Fruit fly (Drosophila melanogaster): Measurements from ENCODE around the gene Kmn1.
A peak's percentile ranks its signal among the peaks of the same experiment; 100 is the strongest.

The Kmn1 gene

DNA sequence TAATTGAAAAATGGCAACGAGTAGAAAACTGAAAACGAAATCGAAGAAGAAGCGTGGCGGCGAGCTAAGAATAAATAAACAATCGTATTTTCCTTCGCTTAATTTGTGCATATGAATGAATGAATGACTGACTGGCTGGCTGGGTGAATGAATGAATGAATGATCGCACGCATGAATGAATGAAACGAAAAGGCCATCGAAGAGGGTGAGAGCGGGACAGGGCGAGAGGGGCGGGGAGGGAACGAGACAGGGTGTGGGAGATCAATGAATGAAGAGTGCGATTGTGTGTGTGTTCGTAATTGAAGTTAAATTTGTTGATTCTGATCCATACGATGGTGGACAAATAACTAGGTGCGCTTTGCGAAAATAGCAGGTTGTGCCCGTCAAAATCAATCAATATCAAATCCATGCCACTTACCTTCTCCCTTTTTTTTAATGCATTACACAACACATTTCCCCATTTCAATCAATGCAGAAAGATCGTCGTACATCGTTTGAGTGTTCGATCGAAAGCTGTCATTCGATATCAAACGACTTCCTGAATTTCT, 45.1 kb downstream of the Kmn1 start:
- TF ChIP-seq CG11617 (GFP tag; optimal IDR thresholded peaks at IDR 0.05) (no peak), ovo (GFP tag; optimal IDR thresholded peaks at IDR 0.05) (no peak), CG5204 (GFP tag; optimal IDR thresholded peaks at IDR 0.05) (no peak), CG7045 (GFP tag; optimal IDR thresholded peaks at IDR 0.05) (no peak), CG12768 (GFP tag; optimal IDR thresholded peaks at IDR 0.05) (no peak), cnc (optimal IDR thresholded peaks at IDR 0.05) (no peak), CG14711 (tag; optimal IDR thresholded peaks at IDR 0.05) (no peak), CG33017 (tag; optimal IDR thresholded peaks at IDR 0.05) (no peak), CG1620 (GFP tag; optimal IDR thresholded peaks at IDR 0.05) (no peak), Clk (GFP tag; optimal IDR thresholded peaks at IDR 0.05) (no peak), kay (GFP tag; ENCODE audit: borderline replicate concordance) (no peak), bab1 (GFP tag; optimal IDR thresholded peaks at IDR 0.05) (no peak), cic (GFP tag; optimal IDR thresholded peaks at IDR 0.05) (no peak), Hr96 (GFP tag; optimal IDR thresholded peaks at IDR 0.05) (no peak), Crg-1 (GFP tag; optimal IDR thresholded peaks at IDR 0.05) (no peak), Mnt (GFP tag; optimal IDR thresholded peaks at IDR 0.05) (no peak), toe (GFP tag; optimal IDR thresholded peaks at IDR 0.05) (no peak), CG7101 (tag; optimal IDR thresholded peaks at IDR 0.05) (no peak)

DNA sequence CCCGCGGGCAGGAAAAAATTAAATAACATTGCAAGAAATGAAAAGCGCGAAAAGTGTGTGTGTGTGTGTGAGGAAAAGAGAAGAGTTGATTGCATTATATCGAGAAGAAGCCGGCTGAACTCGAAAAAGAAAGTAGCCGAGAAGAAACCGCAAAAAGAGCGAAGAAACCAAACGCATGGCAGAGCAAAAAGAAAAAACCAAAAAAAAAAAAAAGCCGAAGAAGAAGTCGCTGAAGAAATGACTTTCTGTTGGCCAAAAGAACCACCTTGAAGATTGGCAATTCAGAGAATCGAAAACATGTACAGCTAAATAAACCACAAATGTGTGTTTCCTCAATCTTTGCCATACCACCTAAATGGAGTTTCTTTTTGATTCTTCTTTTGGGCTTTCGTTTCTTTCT, 48.3 kb downstream of the Kmn1 start:
- TF ChIP-seq toe (GFP tag; optimal IDR thresholded peaks at IDR 0.05) (no peak), bab1 (GFP tag; optimal IDR thresholded peaks at IDR 0.05) (no peak), CG7045 (GFP tag; optimal IDR thresholded peaks at IDR 0.05) (no peak)

DNA sequence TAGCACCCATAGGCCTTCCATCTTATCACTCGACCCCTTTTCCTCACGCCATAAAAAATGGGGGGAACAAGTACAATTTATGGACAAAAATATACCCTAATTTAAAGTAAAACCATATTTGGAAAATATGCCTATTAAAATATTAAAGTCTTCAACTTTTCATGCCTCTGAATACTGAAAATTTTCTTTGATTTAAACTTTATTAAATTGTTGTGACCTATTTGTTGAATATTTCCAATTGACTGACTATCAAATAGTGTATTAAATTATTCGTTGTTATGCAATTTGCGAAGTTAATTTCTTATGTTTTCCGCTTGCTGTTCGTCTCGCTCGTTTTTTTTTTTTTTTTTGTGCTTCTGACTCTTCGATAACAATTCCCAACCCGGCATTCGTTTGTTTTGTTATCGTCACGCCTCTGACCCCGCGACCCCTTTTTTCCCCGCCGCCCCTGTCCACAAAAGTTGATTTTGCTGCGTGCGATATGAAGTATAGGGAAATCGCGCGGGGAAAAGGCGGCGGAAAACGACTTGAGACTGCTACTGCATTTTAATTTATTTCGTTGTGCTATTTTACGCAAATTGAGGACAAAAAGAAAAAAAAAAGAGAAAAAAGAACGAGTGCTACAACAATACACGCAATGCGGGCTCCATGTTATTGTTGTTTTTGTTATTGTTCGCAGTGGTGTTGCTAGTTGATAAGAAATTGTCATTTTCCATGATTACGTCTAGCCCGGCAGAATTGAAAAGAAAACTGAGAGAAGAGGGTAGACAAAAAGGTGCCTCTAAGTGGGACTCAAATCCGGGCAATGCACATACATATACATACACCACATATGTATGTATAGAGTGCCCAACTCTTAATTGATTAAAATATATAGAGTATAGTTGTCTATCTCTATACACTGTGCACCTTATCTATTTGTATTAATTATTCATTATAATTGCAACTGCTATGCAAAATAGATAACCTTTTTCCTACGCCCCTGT, 50.4 kb downstream of the Kmn1 start:
- TF ChIP-seq CG14711 (tag; optimal IDR thresholded peaks at IDR 0.05) = peak; percentile 52
- TF ChIP-seq CG5204 (GFP tag; optimal IDR thresholded peaks at IDR 0.05) = peak; percentile 27
- no peak for TF ChIP-seq CG1620 (GFP tag; optimal IDR thresholded peaks at IDR 0.05)
- TF ChIP-seq Hr96 (GFP tag; optimal IDR thresholded peaks at IDR 0.05) = no peak
- TF ChIP-seq ovo (GFP tag; optimal IDR thresholded peaks at IDR 0.05) = no peak
- TF ChIP-seq pad (GFP tag; optimal IDR thresholded peaks at IDR 0.05) = no peak
- no peak for TF ChIP-seq Mnt (GFP tag; optimal IDR thresholded peaks at IDR 0.05)
- TF ChIP-seq kay (GFP tag; ENCODE audit: borderline replicate concordance) = peak; percentile 66
- peak; percentile 45 for TF ChIP-seq CG33017 (tag; optimal IDR thresholded peaks at IDR 0.05)
- no peak for TF ChIP-seq toe (GFP tag; optimal IDR thresholded peaks at IDR 0.05)
- TF ChIP-seq Clk (GFP tag; optimal IDR thresholded peaks at IDR 0.05) = no peak
- no peak for TF ChIP-seq cnc (optimal IDR thresholded peaks at IDR 0.05)
- TF ChIP-seq tj (GFP tag; optimal IDR thresholded peaks at IDR 0.05) = peak; percentile 26
- TF ChIP-seq bab1 (GFP tag; optimal IDR thresholded peaks at IDR 0.05) = peak; percentile 59
- TF ChIP-seq CG11617 (GFP tag; optimal IDR thresholded peaks at IDR 0.05) = peak; percentile 10
- peak; percentile 53 for TF ChIP-seq CG7101 (tag; optimal IDR thresholded peaks at IDR 0.05)
- TF ChIP-seq CG7045 (GFP tag; optimal IDR thresholded peaks at IDR 0.05) = no peak
